Worm (Caenorhabditis elegans) whole organism, late embryonic: ENCODE data around the gene K02E11.10.

ENCODE experiments used
- F13H6.1 ChIP-seq: sonication (generic microtip); optimal IDR thresholded peaks from 2 replicates; lab custom pipeline; 2016; ENCODE audit warnings: missing genetic modification characterization, missing compliant biosample characterization
- K02D7.2 ChIP-seq: sonication (generic microtip); optimal IDR thresholded peaks from 2 replicates; lab custom pipeline; 2017; ENCODE audit warnings: mild to moderate bottlenecking, missing genetic modification characterization, missing compliant biosample characterization
- ceh-31 ChIP-seq: sonication (generic microtip); optimal IDR thresholded peaks from 2 replicates; lab custom pipeline; 2016; ENCODE audit warnings: missing genetic modification characterization, missing compliant biosample characterization
- ceh-34 ChIP-seq: sonication (generic microtip); optimal IDR thresholded peaks from 2 replicates; lab custom pipeline; 2016; ENCODE audit warnings: mild to moderate bottlenecking, missing genetic modification characterization, missing compliant biosample characterization
- che-1 ChIP-seq: sonication (generic microtip); optimal IDR thresholded peaks from 2 replicates; lab custom pipeline; 2016; ENCODE audit warnings: mild to moderate bottlenecking, missing genetic modification characterization, missing compliant biosample characterization
- dmd-4 ChIP-seq: sonication (generic microtip); optimal IDR thresholded peaks from 2 replicates; lab custom pipeline; 2016; ENCODE audit warnings: borderline replicate concordance, missing genetic modification characterization, missing compliant biosample characterization
- ets-4 ChIP-seq: sonication (generic microtip); optimal IDR thresholded peaks from 2 replicates; lab custom pipeline; 2016; ENCODE audit warnings: missing genetic modification characterization, missing compliant biosample characterization
- eyg-1 ChIP-seq: sonication (generic microtip); optimal IDR thresholded peaks from 2 replicates; lab custom pipeline; 2016; ENCODE audit warnings: missing genotype, missing genetic modification characterization, missing compliant biosample characterization
- lin-11 ChIP-seq: fragments of 200-800 bp; sonication (Bioruptor generic); optimal IDR thresholded peaks from 2 replicates; lab custom pipeline; 2018; ENCODE audit warnings: mild to moderate bottlenecking, missing genetic modification characterization, missing compliant biosample characterization
- nfya-1 ChIP-seq: sonication (generic microtip); optimal IDR thresholded peaks from 2 replicates; lab custom pipeline; 2017; ENCODE audit warnings: missing genetic modification characterization, mild to moderate bottlenecking, missing compliant biosample characterization, antibody characterized with exemption, moderate library complexity
- rnt-1 ChIP-seq: sonication (generic microtip); optimal IDR thresholded peaks from 2 replicates; lab custom pipeline; 2016; ENCODE audit warnings: missing genetic modification characterization, missing compliant biosample characterization
- tbx-7 ChIP-seq: sonication (generic microtip); optimal IDR thresholded peaks from 2 replicates; lab custom pipeline; 2016; ENCODE audit warnings: missing genotype, missing genetic modification characterization, missing compliant biosample characterization
- unc-86 ChIP-seq: sonication (generic microtip); optimal IDR thresholded peaks from 2 replicates; lab custom pipeline; 2016; ENCODE audit warnings: missing genetic modification characterization, missing compliant biosample characterization

DNA sequence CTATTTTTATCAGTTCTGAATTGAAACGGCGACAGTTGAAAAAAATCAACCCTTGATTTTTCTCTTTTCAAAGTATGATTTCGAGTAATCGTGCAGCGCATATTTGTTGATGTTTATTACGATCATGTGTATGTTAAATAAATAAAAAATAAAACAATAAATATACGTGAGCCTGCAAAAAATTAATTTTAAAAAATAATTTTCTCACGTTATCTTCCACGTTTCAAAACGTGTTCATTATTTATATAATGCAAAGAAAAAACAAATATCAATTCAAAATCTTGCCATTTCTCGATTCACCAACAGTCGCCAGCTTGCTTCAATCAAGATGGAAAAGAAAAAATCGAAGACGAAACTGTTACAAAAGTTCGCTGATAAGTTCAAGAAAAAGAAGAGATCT is 42.3 kb upstream of the K02E11.10 start, which contains the start of gene F40G12.10:
- no peak for TF ChIP-seq tbx-7 (tag; lab: Kevin White, UChicago)
- no peak for TF ChIP-seq dmd-4 (tag; lab: Kevin White, UChicago)
- no peak for TF ChIP-seq che-1 (tag; lab: Kevin White, UChicago)
- TF ChIP-seq F13H6.1, result no peak
- TF ChIP-seq lin-11 (tag; lab: Kevin White, UChicago), result no peak
- TF ChIP-seq unc-86 (tag; lab: Kevin White, UChicago), result no peak
- TF ChIP-seq K02D7.2 (tag; lab: Kevin White, UChicago), result no peak
- no peak for TF ChIP-seq ets-4 (tag; lab: Kevin White, UChicago)
- no peak for TF ChIP-seq ceh-31 (tag; lab: Kevin White, UChicago)
- TF ChIP-seq rnt-1, result no peak
- no peak for TF ChIP-seq nfya-1 (tag; lab: Kevin White, UChicago)
- TF ChIP-seq ceh-34 (tag; lab: Kevin White, UChicago), result no peak
- no peak for TF ChIP-seq eyg-1 (tag; lab: Kevin White, UChicago)
